Fruit fly (Drosophila melanogaster): ENCODE data around the gene yem.

The yem gene

dm6 chr3R:29075631-29076398, 46.9 kb downstream of the yem start (continued):
- TF ChIP-seq CG8478 (optimal IDR thresholded peaks at IDR 0.05) = no peak
- TF ChIP-seq CG11696 (GFP tag; IDR thresholded peaks at IDR 0.05) = peak; percentile 70
- TF ChIP-seq bcd (GFP tag; optimal IDR thresholded peaks at IDR 0.05) = no peak
- TF ChIP-seq Rx (GFP tag; IDR thresholded peaks at IDR 0.05) = no peak
- no peak for TF ChIP-seq tio (GFP tag; optimal IDR thresholded peaks at IDR 0.05)
- TF ChIP-seq CG13296 (GFP tag; optimal IDR thresholded peaks at IDR 0.05) = no peak
- no peak for TF ChIP-seq CG11085 (GFP tag; IDR thresholded peaks at IDR 0.05)
- TF ChIP-seq ato (GFP tag; IDR thresholded peaks at IDR 0.05; ENCODE audit: partially characterized antibody) = no peak
- no peak for TF ChIP-seq CG13123 (GFP tag; optimal IDR thresholded peaks at IDR 0.05)
- no peak for TF ChIP-seq CG10462 (GFP tag; optimal IDR thresholded peaks at IDR 0.05)
- no peak for TF ChIP-seq CG15011 (GFP tag; optimal IDR thresholded peaks at IDR 0.05)
- no peak for TF ChIP-seq da (GFP tag; optimal IDR thresholded peaks at IDR 0.05)
- no peak for TF ChIP-seq chm (GFP tag; IDR thresholded peaks at IDR 0.05)
- TF ChIP-seq CG11504 (tag; optimal IDR thresholded peaks at IDR 0.05) = peak; percentile 24
- TF ChIP-seq repo (GFP tag; optimal IDR thresholded peaks at IDR 0.05) = no peak
- TF ChIP-seq hth (optimal IDR thresholded peaks at IDR 0.05) = no peak
- no peak for TF ChIP-seq yki (optimal IDR thresholded peaks at IDR 0.05)
- no peak for TF ChIP-seq sim (GFP tag; IDR thresholded peaks at IDR 0.05)
- TF ChIP-seq HHEX (GFP tag; optimal IDR thresholded peaks at IDR 0.05) = no peak
- no peak for TF ChIP-seq Nf-YA (GFP tag; IDR thresholded peaks at IDR 0.05)
- TF ChIP-seq sens (GFP tag) = peak; percentile 77
- TF ChIP-seq tna (GFP tag; IDR thresholded peaks at IDR 0.05; ENCODE audit: partially characterized antibody) = no peak
- TF ChIP-seq gsb (GFP tag; IDR thresholded peaks at IDR 0.05) = no peak
- no peak for TF ChIP-seq CG13624 (GFP tag; optimal IDR thresholded peaks at IDR 0.05)
- no peak for TF ChIP-seq Stat92E (GFP tag; optimal IDR thresholded peaks at IDR 0.05)
- no peak for TF ChIP-seq Spps (tag; optimal IDR thresholded peaks at IDR 0.05)
- TF ChIP-seq Dad (GFP tag; optimal IDR thresholded peaks at IDR 0.05) = no peak
- TF ChIP-seq CG18011 (GFP tag; optimal IDR thresholded peaks at IDR 0.05) = no peak
- TF ChIP-seq CG14441 (GFP tag; IDR thresholded peaks at IDR 0.05) = no peak
- no peak for TF ChIP-seq CG17359 (tag; optimal IDR thresholded peaks at IDR 0.05)
- no peak for TF ChIP-seq hkb (optimal IDR thresholded peaks at IDR 0.05)
- 0 out of 2 replicates have a peak, but pooled peaks have one; percentile 21 for TF ChIP-seq hkb (GFP tag; IDR thresholded peaks at IDR 0.05)
- no peak for TF ChIP-seq CG10959 (GFP tag; IDR thresholded peaks at IDR 0.05)
- TF ChIP-seq nmo (GFP tag; optimal IDR thresholded peaks at IDR 0.05) = no peak
- no peak for TF ChIP-seq CG5953 (GFP tag; IDR thresholded peaks at IDR 0.05)
- TF ChIP-seq CG15073 (GFP tag; optimal IDR thresholded peaks at IDR 0.05) = no peak
- no peak for TF ChIP-seq HmgZ (tag; optimal IDR thresholded peaks at IDR 0.05)
- TF ChIP-seq CG7928 (GFP tag; optimal IDR thresholded peaks at IDR 0.05) = no peak
- TF ChIP-seq twi (tag; optimal IDR thresholded peaks at IDR 0.05) = no peak
- TF ChIP-seq eyg (GFP tag; optimal IDR thresholded peaks at IDR 0.05) = no peak
- TF ChIP-seq Ptx1 (GFP tag; IDR thresholded peaks at IDR 0.05) = 0 out of 2 replicates have a peak, but pooled peaks have one; percentile 9
- no peak for TF ChIP-seq HLH4C (GFP tag; IDR thresholded peaks at IDR 0.05; ENCODE audit: partially characterized antibody)
- TF ChIP-seq vvl (GFP tag; IDR thresholded peaks at IDR 0.05) = 0 out of 2 replicates have a peak, but pooled peaks have one; percentile 18
- no peak for TF ChIP-seq esg (GFP tag; conservative IDR thresholded peaks at IDR 0.05)
- TF ChIP-seq CG1647 (GFP tag; optimal IDR thresholded peaks at IDR 0.05) = no peak
- no peak for TF ChIP-seq schlank (tag; optimal IDR thresholded peaks at IDR 0.05)
- TF ChIP-seq Deaf1 (tag; optimal IDR thresholded peaks at IDR 0.05) = no peak
- no peak for TF ChIP-seq NK7.1 (GFP tag; optimal IDR thresholded peaks at IDR 0.05)
- peak; percentile 26; the same call in 1 of the 2 replicates for TF ChIP-seq CG17328 (GFP tag; IDR thresholded peaks at IDR 0.05)
- no peak for TF ChIP-seq Doc2 (GFP tag; IDR thresholded peaks at IDR 0.05)
- TF ChIP-seq MBD-R2 (GFP tag; IDR thresholded peaks at IDR 0.05) = no peak
- no peak for TF ChIP-seq HmgD (GFP tag; optimal IDR thresholded peaks at IDR 0.05)

Measured in whole organism, embryonic.